Fruit fly (Drosophila melanogaster): ENCODE data around the gene rg.

- no peak for TF ChIP-seq Abd-B (GFP tag; optimal IDR thresholded peaks at IDR 0.05)
- TF ChIP-seq lola (GFP tag; optimal IDR thresholded peaks at IDR 0.05), result no peak
- TF ChIP-seq sv (GFP tag; optimal IDR thresholded peaks at IDR 0.05), result no peak
- TF ChIP-seq tai (GFP tag; optimal IDR thresholded peaks at IDR 0.05), result no peak
- TF ChIP-seq psq (GFP tag; optimal IDR thresholded peaks at IDR 0.05), result no peak
- no peak for TF ChIP-seq pan (optimal IDR thresholded peaks at IDR 0.05)
- TF ChIP-seq br (GFP tag; optimal IDR thresholded peaks at IDR 0.05), result no peak
- no peak for TF ChIP-seq Myc (optimal IDR thresholded peaks at IDR 0.05)
These were observed 2.2 kb downstream of the rg start for dm6 chrX:5087748-5088147.

Measured in whole organism, wandering third instar larva.